Fruit fly (Drosophila melanogaster) whole organism, wandering third instar larva: ENCODE results near the gene CG13065.

Experiments
- Mio ChIP-seq: sonication (Bioruptor generic); optimal IDR thresholded peaks from 2 replicates; lab custom pipeline; 2016; ENCODE audit warnings: missing biosample characterization, missing genetic modification characterization
- N ChIP-seq: fragments of >200 bp; optimal IDR thresholded peaks from 2 replicates; lab custom pipeline; 2018; ENCODE audit warnings: missing biosample characterization, missing external identifiers, missing genetic modification characterization
- br ChIP-seq: fragments of 200-800 bp; sonication (Bioruptor generic); optimal IDR thresholded peaks from 2 replicates; lab custom pipeline; 2016; ENCODE audit warnings: missing biosample characterization, missing genetic modification characterization
- brk ChIP-seq: fragments of 200-800 bp; sonication (Bioruptor generic); optimal IDR thresholded peaks from 2 replicates; lab custom pipeline; 2016; ENCODE audit warnings: missing biosample characterization, mild to moderate bottlenecking, missing genetic modification characterization
- pan ChIP-seq: fragments of >200 bp; optimal IDR thresholded peaks from 2 replicates; lab custom pipeline; 2017
- psq ChIP-seq: fragments of 200-800 bp; sonication (Bioruptor generic); optimal IDR thresholded peaks from 3 replicates; lab custom pipeline; 2017; ENCODE audit warnings: missing biosample characterization, mild to moderate bottlenecking, missing genetic modification characterization, moderate library complexity
- sage ChIP-seq: fragments of 200-800 bp; sonication (Bioruptor generic); optimal IDR thresholded peaks from 2 replicates; lab custom pipeline; 2016; ENCODE audit warnings: missing biosample characterization, mild to moderate bottlenecking, missing genetic modification characterization
- woc ChIP-seq: sonication (Bioruptor generic); optimal IDR thresholded peaks from 2 replicates; lab custom pipeline; 2016; ENCODE audit warnings: missing biosample characterization, mild to moderate bottlenecking, missing genetic modification characterization

DNA sequence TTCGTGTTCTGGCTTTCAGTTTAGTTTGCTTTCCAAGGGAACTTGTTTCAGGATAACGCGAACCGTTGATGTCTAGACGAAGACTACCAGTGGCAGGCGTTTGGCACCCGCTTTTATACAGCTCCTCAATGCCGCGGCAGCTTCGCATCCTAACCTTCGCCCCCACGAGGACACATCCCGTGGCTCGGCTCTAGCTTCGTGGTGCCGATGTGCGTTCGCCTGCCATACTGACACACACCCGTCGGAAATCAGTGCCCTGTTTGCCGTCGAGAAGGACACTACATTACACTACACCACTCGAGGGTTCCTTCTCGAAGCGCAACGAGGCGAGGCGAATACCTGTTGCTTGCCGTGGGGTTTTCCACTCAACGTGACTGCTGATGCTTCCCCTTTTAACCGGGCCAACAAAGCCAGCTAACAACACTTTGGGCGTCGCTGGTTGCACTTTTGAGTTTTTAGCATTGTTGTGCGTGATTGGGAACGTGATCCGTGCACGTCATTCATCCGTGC, 20.1 kb upstream of the CG13065 start, which contains the start of gene CG13054:
- TF ChIP-seq sage (GFP tag; lab: Kevin White, UChicago): no peak
- TF ChIP-seq brk (GFP tag; lab: Kevin White, UChicago): no peak
- TF ChIP-seq N: no peak
- no peak for TF ChIP-seq psq (GFP tag; lab: Kevin White, UChicago)
- TF ChIP-seq Mio (GFP tag; lab: Kevin White, UChicago): no peak
- no peak for TF ChIP-seq br (GFP tag; lab: Kevin White, UChicago)
- TF ChIP-seq woc (GFP tag; lab: Kevin White, UChicago): no peak
- TF ChIP-seq pan (lab: Kevin White, UChicago): no peak
